Worm (Caenorhabditis elegans): Measurements from ENCODE around the gene ZK250.13.

Gene ZK250.13

ce11 chrII:1945093-1945492 is 5.5 kb upstream of the ZK250.13 start, which contains the start of gene ZK250.14:
ZK250.14 (minus strand) TSS chrII:1945193.
- TF ChIP-seq fkh-6 (tag; optimal IDR thresholded peaks at IDR 0.05): no peak
- TF ChIP-seq gmeb-2 (tag; optimal IDR thresholded peaks at IDR 0.05): no peak
- no peak for TF ChIP-seq C08G9.2 (tag; optimal IDR thresholded peaks at IDR 0.05)
- TF ChIP-seq sdc-2 (tag; optimal IDR thresholded peaks at IDR 0.05): no peak
- TF ChIP-seq ceh-9 (tag; optimal IDR thresholded peaks at IDR 0.05): no peak
- no peak for TF ChIP-seq nfya-1 (tag; optimal IDR thresholded peaks at IDR 0.05)
- TF ChIP-seq sox-4 (tag; optimal IDR thresholded peaks at IDR 0.05): no peak
- TF ChIP-seq hlh-6 (tag; optimal IDR thresholded peaks at IDR 0.05): no peak
- no peak for TF ChIP-seq npax-4 (tag; optimal IDR thresholded peaks at IDR 0.05)
- TF ChIP-seq ceh-22 (tag; optimal IDR thresholded peaks at IDR 0.05): no peak
- no peak for TF ChIP-seq ceh-18 (tag; optimal IDR thresholded peaks at IDR 0.05)
- no peak for TF ChIP-seq unc-42 (tag; optimal IDR thresholded peaks at IDR 0.05)
- no peak for TF ChIP-seq unc-86 (tag; optimal IDR thresholded peaks at IDR 0.05)
- no peak for TF ChIP-seq madf-2 (tag; optimal IDR thresholded peaks at IDR 0.05)
- no peak for TF ChIP-seq pqm-1 (tag; optimal IDR thresholded peaks at IDR 0.05)
- no peak for TF ChIP-seq nhr-232 (tag; optimal IDR thresholded peaks at IDR 0.05)
- no peak for TF ChIP-seq ceh-48 (tag; optimal IDR thresholded peaks at IDR 0.05)
- TF ChIP-seq che-1 (tag; optimal IDR thresholded peaks at IDR 0.05): no peak
- no peak for TF ChIP-seq hlh-30 (tag; optimal IDR thresholded peaks at IDR 0.05; ENCODE audit: insufficient read depth)

ce11 chrII:1928578-1928977 is 11.0 kb downstream of the ZK250.13 start:
- TF ChIP-seq pax-1 (tag; optimal IDR thresholded peaks at IDR 0.05): no peak
- no peak for TF ChIP-seq unc-55 (GFP tag; optimal IDR thresholded peaks at IDR 0.05)
- TF ChIP-seq ceh-48 (tag; optimal IDR thresholded peaks at IDR 0.05): no peak
- TF ChIP-seq ceh-19 (GFP tag; optimal IDR thresholded peaks at IDR 0.05): no peak
- no peak for TF ChIP-seq rnt-1 (tag; optimal IDR thresholded peaks at IDR 0.05)
- no peak for TF ChIP-seq ahr-1 (tag; optimal IDR thresholded peaks at IDR 0.05)
- TF ChIP-seq lim-6 (tag; optimal IDR thresholded peaks at IDR 0.05): no peak
- TF ChIP-seq unc-86 (tag; optimal IDR thresholded peaks at IDR 0.05): no peak
- no peak for TF ChIP-seq K09A11.1 (tag; optimal IDR thresholded peaks at IDR 0.05; ENCODE audit: insufficient read depth)
- TF ChIP-seq ztf-16 (tag; optimal IDR thresholded peaks at IDR 0.05): no peak
- TF ChIP-seq ceh-6 (GFP tag; optimal IDR thresholded peaks at IDR 0.05): no peak
- no peak for TF ChIP-seq fkh-6 (tag; optimal IDR thresholded peaks at IDR 0.05)
- TF ChIP-seq npax-4 (tag; optimal IDR thresholded peaks at IDR 0.05): no peak
- no peak for TF ChIP-seq pqm-1 (tag; optimal IDR thresholded peaks at IDR 0.05)
- TF ChIP-seq ref-2 (tag; optimal IDR thresholded peaks at IDR 0.05): no peak

- TF ChIP-seq che-1 (tag; optimal IDR thresholded peaks at IDR 0.05) (no peak), K02D7.2 (tag; optimal IDR thresholded peaks at IDR 0.05) (no peak), hlh-30 (tag; optimal IDR thresholded peaks at IDR 0.05; ENCODE audit: insufficient read depth) (no peak)
These were observed 13.4 kb downstream of the ZK250.13 start, which contains the start of gene F52C6.2 for ce11 chrII:1926162-1926561. F52C6.2 (plus strand) TSS chrII:1926462.

- TF ChIP-seq ceh-2 (tag; optimal IDR thresholded peaks at IDR 0.05) (no peak), pqm-1 (tag; optimal IDR thresholded peaks at IDR 0.05) (no peak), Y22D7AL.16 (tag; optimal IDR thresholded peaks at IDR 0.05) (no peak), K09A11.1 (tag; optimal IDR thresholded peaks at IDR 0.05; ENCODE audit: insufficient read depth) (no peak), pros-1 (tag; optimal IDR thresholded peaks at IDR 0.05) (no peak), ceh-9 (tag; optimal IDR thresholded peaks at IDR 0.05) (no peak), hlh-13 (GFP tag; optimal IDR thresholded peaks at IDR 0.05) (no peak), tbx-7 (tag; optimal IDR thresholded peaks at IDR 0.05) (no peak), fax-1 (tag; optimal IDR thresholded peaks at IDR 0.05) (no peak), sox-2 (GFP tag; IDR thresholded peaks at IDR 0.05) (no peak), ceh-30 (tag; optimal IDR thresholded peaks at IDR 0.05) (no peak), ahr-1 (tag; optimal IDR thresholded peaks at IDR 0.05) (no peak), ceh-6 (GFP tag; optimal IDR thresholded peaks at IDR 0.05) (no peak), che-1 (tag; optimal IDR thresholded peaks at IDR 0.05) (no peak), sdc-2 (tag; optimal IDR thresholded peaks at IDR 0.05) (no peak), ceh-22 (tag; optimal IDR thresholded peaks at IDR 0.05) (no peak)
These were observed 15.1 kb downstream of the ZK250.13 start, which contains the start of gene F52C6.3 for ce11 chrII:1924459-1924858. F52C6.3 (plus strand) TSS chrII:1924759.

Measured in whole organism, late embryonic.